Fruit fly (Drosophila melanogaster) whole organism, pupa: ENCODE data around the gene mbm.

Source experiments
- CG14655 ChIP-seq: fragments of 200-800 bp; sonication (Bioruptor generic); optimal IDR thresholded peaks from 3 replicates; lab custom pipeline; 2017; ENCODE audit warnings: mild to moderate bottlenecking, missing biosample characterization, missing genetic modification reagents, missing genetic modification characterization
- CG17806 ChIP-seq: fragments of 200-800 bp; sonication (Bioruptor generic); optimal IDR thresholded peaks from 2 replicates; lab custom pipeline; 2018; ENCODE audit warnings: missing biosample characterization, mild to moderate bottlenecking, missing genetic modification characterization, moderate library complexity
- CG32121 ChIP-seq: fragments of 200-800 bp; sonication (Bioruptor generic); IDR thresholded peaks from 2 replicates; pipeline ENCODE4 v1.3.6; 2022; ENCODE audit warnings: missing biosample characterization, missing genetic modification characterization
- CG34367 ChIP-seq: fragments of 200-800 bp; sonication (Bioruptor generic); optimal IDR thresholded peaks from 2 replicates; lab custom pipeline; 2018; ENCODE audit warnings: missing biosample characterization, mild to moderate bottlenecking, missing genetic modification characterization
- Pif1A ChIP-seq: fragments of 200-800 bp; sonication (Bioruptor generic); optimal IDR thresholded peaks from 3 replicates; lab custom pipeline; 2016; ENCODE audit warnings: missing biosample characterization, missing genetic modification characterization
- fd96Ca ChIP-seq: fragments of 200-800 bp; sonication (Bioruptor generic); IDR thresholded peaks from 3 replicates; pipeline ENCODE4 v1.3.6; 2022; ENCODE audit warnings: missing biosample characterization, missing genetic modification characterization
- gl ChIP-seq: fragments of 200-800 bp; sonication (Bioruptor generic); optimal IDR thresholded peaks from 2 replicates; lab custom pipeline; 2018; ENCODE audit warnings: missing biosample characterization, mild to moderate bottlenecking, missing genetic modification characterization
- rn ChIP-seq: fragments of 200-800 bp; sonication (Bioruptor generic); IDR thresholded peaks from 2 replicates; pipeline ENCODE4 v1.3.6; 2022; ENCODE audit warnings: missing biosample characterization, missing genetic modification characterization

- TF ChIP-seq CG17806 (tag; lab: Kevin White, UChicago) (no peak), CG32121 (GFP tag; lab: Robert Waterston, UW) (no peak), fd96Ca (GFP tag; lab: Robert Waterston, UW) (no peak), Pif1A (GFP tag; lab: Kevin White, UChicago) (no peak), CG34367 (tag; lab: Kevin White, UChicago) (no peak), gl (tag; lab: Kevin White, UChicago) (no peak), rn (GFP tag; lab: Robert Waterston, UW) (no peak), CG14655 (GFP tag; lab: Kevin White, UChicago) (no peak)
Observed at dm6 chr2L:307129-307528, 33.6 kb upstream of the mbm start.
